Fruit fly (Drosophila melanogaster): ENCODE data around the gene alpha-Man-Ib.
A peak's percentile ranks its signal among the peaks of the same experiment; 100 is the strongest.

Gene alpha-Man-Ib

dm6 chr3R:29094152-29094551 lies 18.5 kb downstream of the alpha-Man-Ib start:
- TF ChIP-seq pan (optimal IDR thresholded peaks at IDR 0.05): no peak
- TF ChIP-seq usp (GFP tag; optimal IDR thresholded peaks at IDR 0.05): no peak
- no peak for TF ChIP-seq EcR (GFP tag; optimal IDR thresholded peaks at IDR 0.05)
- TF ChIP-seq psq (optimal IDR thresholded peaks at IDR 0.05): no peak
- TF ChIP-seq Dll (optimal IDR thresholded peaks at IDR 0.05): no peak
- no peak for TF ChIP-seq CG8478 (optimal IDR thresholded peaks at IDR 0.05)

dm6 chr3R:29091609-29092008 lies 21.0 kb downstream of the alpha-Man-Ib start:
- TF ChIP-seq usp (GFP tag; optimal IDR thresholded peaks at IDR 0.05) (no peak), EcR (GFP tag; optimal IDR thresholded peaks at IDR 0.05) (no peak), CG8478 (optimal IDR thresholded peaks at IDR 0.05) (no peak), Dll (optimal IDR thresholded peaks at IDR 0.05) (no peak), psq (optimal IDR thresholded peaks at IDR 0.05) (no peak), pan (optimal IDR thresholded peaks at IDR 0.05) (no peak)

dm6 chr3R:29089662-29090007 lies 23.0 kb downstream of the alpha-Man-Ib start:
- TF ChIP-seq EcR (GFP tag; optimal IDR thresholded peaks at IDR 0.05) (no peak), Dll (optimal IDR thresholded peaks at IDR 0.05) (no peak), CG8478 (optimal IDR thresholded peaks at IDR 0.05) (no peak)

dm6 chr3R:29088938-29089661 lies 23.5 kb downstream of the alpha-Man-Ib start:
- no peak for TF ChIP-seq psq (optimal IDR thresholded peaks at IDR 0.05)
- TF ChIP-seq Dll (optimal IDR thresholded peaks at IDR 0.05): no peak
- TF ChIP-seq CG8478 (optimal IDR thresholded peaks at IDR 0.05): no peak
- TF ChIP-seq usp (GFP tag; optimal IDR thresholded peaks at IDR 0.05): no peak
- no peak for TF ChIP-seq EcR (GFP tag; optimal IDR thresholded peaks at IDR 0.05)
- no peak for TF ChIP-seq pan (optimal IDR thresholded peaks at IDR 0.05)

- TF ChIP-seq CG8478 (optimal IDR thresholded peaks at IDR 0.05) (no peak), Dll (optimal IDR thresholded peaks at IDR 0.05) (peak; percentile 79)
These were observed 24.6 kb downstream of the alpha-Man-Ib start for dm6 chr3R:29087926-29088487.

dm6 chr3R:29087302-29087782 lies 25.3 kb downstream of the alpha-Man-Ib start:
- no peak for TF ChIP-seq psq (optimal IDR thresholded peaks at IDR 0.05)
- no peak for TF ChIP-seq Dll (optimal IDR thresholded peaks at IDR 0.05)

dm6 chr3R:29086896-29087295 lies 25.7 kb downstream of the alpha-Man-Ib start:
- TF ChIP-seq Dll (optimal IDR thresholded peaks at IDR 0.05) (no peak), CG8478 (optimal IDR thresholded peaks at IDR 0.05) (no peak), psq (optimal IDR thresholded peaks at IDR 0.05) (no peak), pan (optimal IDR thresholded peaks at IDR 0.05) (no peak), usp (GFP tag; optimal IDR thresholded peaks at IDR 0.05) (no peak)

dm6 chr3R:29083459-29084457 lies 28.9 kb downstream of the alpha-Man-Ib start:
- no peak for TF ChIP-seq usp (GFP tag; optimal IDR thresholded peaks at IDR 0.05)
- no peak for TF ChIP-seq Dll (optimal IDR thresholded peaks at IDR 0.05)
- no peak for TF ChIP-seq psq (optimal IDR thresholded peaks at IDR 0.05)
- no peak for TF ChIP-seq CG8478 (optimal IDR thresholded peaks at IDR 0.05)
- TF ChIP-seq pan (optimal IDR thresholded peaks at IDR 0.05): no peak
- no peak for TF ChIP-seq EcR (GFP tag; optimal IDR thresholded peaks at IDR 0.05)

- no peak for TF ChIP-seq EcR (GFP tag; optimal IDR thresholded peaks at IDR 0.05)
- no peak for TF ChIP-seq pan (optimal IDR thresholded peaks at IDR 0.05)
- no peak for TF ChIP-seq usp (GFP tag; optimal IDR thresholded peaks at IDR 0.05)
- TF ChIP-seq Dll (optimal IDR thresholded peaks at IDR 0.05): no peak
- no peak for TF ChIP-seq CG8478 (optimal IDR thresholded peaks at IDR 0.05)
- TF ChIP-seq psq (optimal IDR thresholded peaks at IDR 0.05): no peak
These were observed 29.9 kb downstream of the alpha-Man-Ib start for dm6 chr3R:29082511-29083296.

- TF ChIP-seq Dll (optimal IDR thresholded peaks at IDR 0.05): no peak
These were observed 30.6 kb downstream of the alpha-Man-Ib start for dm6 chr3R:29082034-29082433.

dm6 chr3R:29077572-29077971 lies 35.0 kb downstream of the alpha-Man-Ib start:
- TF ChIP-seq Dll (optimal IDR thresholded peaks at IDR 0.05) (no peak), pan (optimal IDR thresholded peaks at IDR 0.05) (no peak), CG8478 (optimal IDR thresholded peaks at IDR 0.05) (no peak), EcR (GFP tag; optimal IDR thresholded peaks at IDR 0.05) (no peak), psq (optimal IDR thresholded peaks at IDR 0.05) (no peak), usp (GFP tag; optimal IDR thresholded peaks at IDR 0.05) (no peak)

dm6 chr3R:29076609-29077008 lies 36.0 kb downstream of the alpha-Man-Ib start:
- TF ChIP-seq EcR (GFP tag; optimal IDR thresholded peaks at IDR 0.05): no peak
- no peak for TF ChIP-seq CG8478 (optimal IDR thresholded peaks at IDR 0.05)
- no peak for TF ChIP-seq psq (optimal IDR thresholded peaks at IDR 0.05)

Data from whole organism.